Worm (Caenorhabditis elegans): ENCODE measurements around the gene hrpu-1.

hrpu-1 gene

ce11 chrIV:15037492-15037891 is 1.9 kb upstream of the hrpu-1 start:
- TF ChIP-seq ets-4 (tag; optimal IDR thresholded peaks at IDR 0.05): no peak
- TF ChIP-seq fkh-10 (GFP tag; optimal IDR thresholded peaks at IDR 0.05): no peak
- TF ChIP-seq unc-55 (GFP tag; optimal IDR thresholded peaks at IDR 0.05): no peak
- TF ChIP-seq ahr-1 (tag; optimal IDR thresholded peaks at IDR 0.05): no peak

ce11 chrIV:15038821-15039220 is 595 bp upstream of the hrpu-1 start:
- TF ChIP-seq lin-11 (tag; optimal IDR thresholded peaks at IDR 0.05) (no peak), nfya-1 (tag; optimal IDR thresholded peaks at IDR 0.05) (no peak), ama-1 (optimal IDR thresholded peaks at IDR 0.05) (no peak), ref-2 (tag; optimal IDR thresholded peaks at IDR 0.05) (no peak), fax-1 (tag; optimal IDR thresholded peaks at IDR 0.05) (no peak), ceh-14 (tag; optimal IDR thresholded peaks at IDR 0.05) (no peak), pag-3 (tag; optimal IDR thresholded peaks at IDR 0.05; ENCODE audit: borderline replicate concordance) (no peak), hlh-13 (GFP tag; optimal IDR thresholded peaks at IDR 0.05) (no peak), ceh-19 (GFP tag; optimal IDR thresholded peaks at IDR 0.05) (no peak)

- TF ChIP-seq madf-2 (tag; optimal IDR thresholded peaks at IDR 0.05): no peak
- TF ChIP-seq ceh-30 (tag; optimal IDR thresholded peaks at IDR 0.05): no peak
These were observed 1.7 kb downstream of the hrpu-1 start for ce11 chrIV:15041124-15041523.

ce11 chrIV:15042159-15042936 is 2.9 kb downstream of the hrpu-1 start:
- TF ChIP-seq pha-2 (tag; optimal IDR thresholded peaks at IDR 0.05) (no peak), nhr-11 (tag; optimal IDR thresholded peaks at IDR 0.05) (no peak), tbx-7 (tag; optimal IDR thresholded peaks at IDR 0.05) (no peak)

- TF ChIP-seq npax-4 (tag; optimal IDR thresholded peaks at IDR 0.05) (no peak), unc-3 (GFP tag; conservative IDR thresholded peaks at IDR 0.05) (no peak), unc-3 (tag; optimal IDR thresholded peaks at IDR 0.05) (no peak), ets-4 (tag; optimal IDR thresholded peaks at IDR 0.05) (no peak), dve-1 (tag; optimal IDR thresholded peaks at IDR 0.05) (no peak), ref-2 (tag; optimal IDR thresholded peaks at IDR 0.05) (no peak), tbx-7 (tag; optimal IDR thresholded peaks at IDR 0.05) (no peak), ceh-22 (tag; optimal IDR thresholded peaks at IDR 0.05) (no peak), ceh-34 (tag; optimal IDR thresholded peaks at IDR 0.05) (no peak), dmd-4 (tag; optimal IDR thresholded peaks at IDR 0.05; ENCODE audit: borderline replicate concordance) (no peak), ceh-14 (tag; optimal IDR thresholded peaks at IDR 0.05) (no peak), che-1 (tag; optimal IDR thresholded peaks at IDR 0.05) (no peak), pag-3 (tag; optimal IDR thresholded peaks at IDR 0.05; ENCODE audit: borderline replicate concordance) (no peak), K09A11.1 (tag; optimal IDR thresholded peaks at IDR 0.05; ENCODE audit: insufficient read depth) (no peak), unc-42 (tag; optimal IDR thresholded peaks at IDR 0.05) (no peak), unc-55 (GFP tag; optimal IDR thresholded peaks at IDR 0.05) (no peak)
These were observed 6.7 kb downstream of the hrpu-1 start for ce11 chrIV:15046162-15046561.

- TF ChIP-seq tbx-7 (tag; optimal IDR thresholded peaks at IDR 0.05) (no peak), hlh-30 (tag; optimal IDR thresholded peaks at IDR 0.05; ENCODE audit: insufficient read depth) (no peak), ceh-14 (tag; optimal IDR thresholded peaks at IDR 0.05) (no peak), ref-2 (tag; optimal IDR thresholded peaks at IDR 0.05) (no peak), ceh-9 (tag; optimal IDR thresholded peaks at IDR 0.05) (no peak), nhr-232 (tag; optimal IDR thresholded peaks at IDR 0.05) (no peak), nfya-1 (tag; optimal IDR thresholded peaks at IDR 0.05) (peak; percentile 98)
These were observed 10.1 kb downstream of the hrpu-1 start for ce11 chrIV:15049288-15050094.

Measured in whole organism, late embryonic.